Worm (Caenorhabditis elegans) whole organism, L4 larva: Measurements from ENCODE around the gene ndab-1.

Source experiments
- F49E8.2 ChIP-seq: sonication (generic microtip); optimal IDR thresholded peaks from 2 replicates; lab custom pipeline; 2016; ENCODE audit warnings: missing compliant biosample characterization, mild to moderate bottlenecking, missing genetic modification characterization, borderline replicate concordance
- T20F7.1 ChIP-seq: fragments of 200-800 bp; sonication (Bioruptor generic); optimal IDR thresholded peaks from 2 replicates; lab custom pipeline; 2018; ENCODE audit warnings: mild to moderate bottlenecking, missing genetic modification characterization, missing compliant biosample characterization
- aha-1 ChIP-seq: fragments of 150-350 bp; peaks from one replicate; lab custom pipeline; 2014; ENCODE audit warnings: missing biosample characterization, missing genetic modification characterization
- aly-2 ChIP-seq: sonication (generic microtip); optimal IDR thresholded peaks from 2 replicates; lab custom pipeline; 2018; ENCODE audit warnings: missing biosample characterization, missing genetic modification characterization
- ceh-20 ChIP-seq: fragments of 200-800 bp; sonication (Bioruptor generic); IDR thresholded peaks from 2 replicates; pipeline ENCODE4 v1.3.6; 2022; ENCODE audit warnings: missing genetic modification reagents, missing genetic modification characterization, missing compliant biosample characterization
- ceh-44 ChIP-seq: fragments of 200-800 bp; sonication (Bioruptor generic); IDR thresholded peaks from 2 replicates; pipeline ENCODE4 v1.3.6; 2022; ENCODE audit warnings: missing genetic modification reagents, missing genetic modification characterization, missing compliant biosample characterization
- daf-16 ChIP-seq, 3 experiments: sonication (generic microtip); optimal IDR thresholded peaks; 2 replicates each; lab custom pipeline; 2016 to 2017; ENCODE audit warnings: missing genetic modification characterization in 3 of 3, missing genetic modification reagents in 3 of 3, mild to moderate bottlenecking in 2 of 3, missing compliant biosample characterization in 2 of 3, missing biosample characterization in 1 of 3, moderate library complexity in 1 of 3
- dmd-6 ChIP-seq: fragments of 200-800 bp; sonication (Bioruptor generic); IDR thresholded peaks from 2 replicates; pipeline ENCODE4 v1.3.6; 2022; ENCODE audit warnings: missing genetic modification reagents, missing genetic modification characterization, missing compliant biosample characterization
- dmd-9 ChIP-seq: fragments of 200-800 bp; sonication (Bioruptor generic); IDR thresholded peaks from 2 replicates; pipeline ENCODE4 v1.3.6; 2022; ENCODE audit warnings: missing genetic modification reagents, missing genetic modification characterization, missing compliant biosample characterization
- dpl-1 ChIP-seq: fragments of 150-350 bp; optimal IDR thresholded peaks from 2 replicates; lab custom pipeline; 2014; ENCODE audit warnings: missing biosample characterization, missing genetic modification reagents, missing genetic modification characterization
- dve-1 ChIP-seq: sonication (generic microtip); optimal IDR thresholded peaks from 2 replicates; lab custom pipeline; 2017; ENCODE audit warnings: antibody characterized with exemption, mild to moderate bottlenecking, missing genetic modification characterization, missing compliant biosample characterization; ENCODE audit not compliant: insufficient read depth
- egl-43 ChIP-seq: fragments of 200-800 bp; sonication (Bioruptor generic); IDR thresholded peaks from 2 replicates; pipeline ENCODE4 v1.3.6; 2022; ENCODE audit warnings: missing genetic modification reagents, missing genetic modification characterization, missing compliant biosample characterization
- fos-1 ChIP-seq: fragments of 150-350 bp; optimal IDR thresholded peaks from 2 replicates; lab custom pipeline; 2014; ENCODE audit warnings: missing biosample characterization, missing genetic modification characterization
- hlh-11 ChIP-seq: fragments of 200-800 bp; sonication (Bioruptor generic); optimal IDR thresholded peaks from 2 replicates; lab custom pipeline; 2018; ENCODE audit warnings: mild to moderate bottlenecking, missing genetic modification characterization, missing compliant biosample characterization
- jun-1 ChIP-seq: fragments of 150-350 bp; optimal IDR thresholded peaks from 2 replicates; lab custom pipeline; 2014; ENCODE audit warnings: missing biosample characterization, missing genetic modification reagents, missing genetic modification characterization
- lin-13 ChIP-seq: fragments of 150-350 bp; optimal IDR thresholded peaks from 2 replicates; lab custom pipeline; 2014; ENCODE audit warnings: missing biosample characterization, missing genetic modification reagents, missing genetic modification characterization
- lin-29 ChIP-seq: fragments of 200-800 bp; sonication (Bioruptor generic); IDR thresholded peaks from 2 replicates; pipeline ENCODE4 v1.3.6; 2022; ENCODE audit warnings: missing genetic modification reagents, missing genetic modification characterization, missing compliant biosample characterization
- lsy-2 ChIP-seq, 2 experiments: fragments of 150-350 bp in 1 of 2; sonication (generic microtip) in 1 of 2; optimal IDR thresholded peaks; 2 replicates each; lab custom pipeline; 2014 to 2017; ENCODE audit warnings: missing biosample characterization in 2 of 2, missing genetic modification characterization in 2 of 2
- mep-1 ChIP-seq: fragments of 150-350 bp; sonication (generic microtip); optimal IDR thresholded peaks from 3 replicates; lab custom pipeline; 2014; ENCODE audit warnings: missing biosample characterization, missing genetic modification characterization
- mes-2 ChIP-seq: sonication (generic microtip); optimal IDR thresholded peaks from 2 replicates; lab custom pipeline; 2016; ENCODE audit warnings: missing genotype, mild to moderate bottlenecking, missing genetic modification characterization, missing compliant biosample characterization; ENCODE audit not compliant: poor library complexity, severe bottlenecking
- nhr-10 ChIP-seq: fragments of 150-350 bp; optimal IDR thresholded peaks from 2 replicates; lab custom pipeline; 2014; ENCODE audit warnings: missing biosample characterization, missing genetic modification characterization
- nhr-11 ChIP-seq: fragments of 150-350 bp; optimal IDR thresholded peaks from 2 replicates; lab custom pipeline; 2014; ENCODE audit warnings: missing biosample characterization, missing genetic modification characterization
- nhr-237 ChIP-seq: sonication (generic microtip); optimal IDR thresholded peaks from 2 replicates; lab custom pipeline; 2017; ENCODE audit warnings: missing biosample characterization, missing genetic modification characterization
- nhr-25 ChIP-seq: sonication (generic microtip); optimal IDR thresholded peaks from 2 replicates; lab custom pipeline; 2017; ENCODE audit warnings: missing genetic modification characterization, mild to moderate bottlenecking, missing compliant biosample characterization, antibody characterized with exemption, moderate library complexity, borderline replicate concordance; ENCODE audit not compliant: insufficient read depth
- nhr-28 ChIP-seq: fragments of 150-350 bp; optimal IDR thresholded peaks from 2 replicates; lab custom pipeline; 2014; ENCODE audit warnings: missing biosample characterization, missing genetic modification characterization
- nhr-48 ChIP-seq: sonication (generic microtip); optimal IDR thresholded peaks from 2 replicates; lab custom pipeline; 2016; ENCODE audit warnings: mild to moderate bottlenecking, missing genetic modification characterization, missing compliant biosample characterization
- nhr-6 ChIP-seq: fragments of 150-350 bp; optimal IDR thresholded peaks from 2 replicates; lab custom pipeline; 2014; ENCODE audit warnings: missing biosample characterization, missing genetic modification characterization
- pha-4 ChIP-seq, 2 experiments: fragments of 150-350 bp in 1 of 2; fragments of 200-800 bp in 1 of 2; sonication (Bioruptor generic) in 1 of 2; IDR thresholded peaks in 1 of 2; optimal IDR thresholded peaks in 1 of 2; 2 replicates each; pipeline versions ENCODE4 v1.3.6 to Lab custom; 2014 to 2022; ENCODE audit warnings: missing genetic modification characterization in 2 of 2, missing genetic modification reagents in 2 of 2, missing biosample characterization in 1 of 2, missing compliant biosample characterization in 1 of 2
- php-3 ChIP-seq: fragments of 200-800 bp; sonication (Bioruptor generic); IDR thresholded peaks from 2 replicates; pipeline ENCODE4 v1.3.6; 2022; ENCODE audit warnings: missing genetic modification reagents, missing genetic modification characterization, missing compliant biosample characterization
- pqm-1 ChIP-seq: sonication (generic microtip); optimal IDR thresholded peaks from 2 replicates; lab custom pipeline; 2017; ENCODE audit warnings: missing biosample characterization, missing genetic modification characterization
- sdz-12 ChIP-seq: fragments of 200-800 bp; sonication (Bioruptor generic); optimal IDR thresholded peaks from 2 replicates; lab custom pipeline; 2018; ENCODE audit warnings: mild to moderate bottlenecking, missing genetic modification characterization, missing compliant biosample characterization
- set-16 ChIP-seq: fragments of 200-800 bp; sonication (Bioruptor generic); IDR thresholded peaks from 2 replicates; pipeline ENCODE4 v1.3.6; 2022; ENCODE audit warnings: missing genetic modification reagents, missing genetic modification characterization, missing compliant biosample characterization
- tra-1 ChIP-seq: fragments of 200-800 bp; sonication (Bioruptor generic); IDR thresholded peaks from 2 replicates; pipeline ENCODE4 v1.3.6; 2022; ENCODE audit warnings: missing genetic modification reagents, missing genetic modification characterization, missing compliant biosample characterization
- unc-62 ChIP-seq, 3 experiments: fragments of 150-350 bp in 1 of 3; sonication (generic microtip); optimal IDR thresholded peaks in 2 of 3; peaks in 1 of 3; 1 replicate in 1 of 3; 2 replicates in 2 of 3; lab custom pipeline; 2014 to 2017; ENCODE audit warnings: missing biosample characterization in 3 of 3, missing genetic modification characterization in 3 of 3, missing genetic modification reagents in 3 of 3, missing genotype in 1 of 3

Gene ndab-1

DNA sequence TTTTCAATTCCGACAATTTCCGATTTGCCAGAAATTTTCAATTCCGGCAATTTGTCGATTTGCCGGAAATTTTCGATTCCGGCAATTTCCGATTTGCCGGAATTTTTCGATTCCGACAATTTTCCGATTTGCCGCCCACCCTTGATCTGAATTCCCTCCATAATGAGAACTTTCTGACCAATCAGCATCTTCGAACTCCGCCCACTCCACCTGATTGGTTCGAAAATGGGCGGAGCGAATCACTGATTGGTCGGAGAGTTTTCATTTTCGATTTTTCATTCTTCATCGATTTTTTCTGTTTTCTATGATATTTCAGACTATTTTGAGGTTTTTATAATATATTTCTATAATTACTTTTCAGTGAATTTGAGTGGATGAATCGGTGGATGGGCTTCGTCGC lies 38.6 kb upstream of the ndab-1 start:
- TF ChIP-seq unc-62 (GFP tag; optimal IDR thresholded peaks at IDR 0.05 in 1 of 2; lab: Kevin White, UChicago) (no peak), unc-62 (tag; optimal IDR thresholded peaks at IDR 0.05; lab: Kevin White, UChicago) (no peak), lsy-2 (tag; optimal IDR thresholded peaks at IDR 0.05; lab: Kevin White, UChicago) (no peak), nhr-11 (tag; lab: Kevin White, UChicago) (no peak), nhr-237 (tag; lab: Kevin White, UChicago) (no peak), fos-1 (no peak)

DNA sequence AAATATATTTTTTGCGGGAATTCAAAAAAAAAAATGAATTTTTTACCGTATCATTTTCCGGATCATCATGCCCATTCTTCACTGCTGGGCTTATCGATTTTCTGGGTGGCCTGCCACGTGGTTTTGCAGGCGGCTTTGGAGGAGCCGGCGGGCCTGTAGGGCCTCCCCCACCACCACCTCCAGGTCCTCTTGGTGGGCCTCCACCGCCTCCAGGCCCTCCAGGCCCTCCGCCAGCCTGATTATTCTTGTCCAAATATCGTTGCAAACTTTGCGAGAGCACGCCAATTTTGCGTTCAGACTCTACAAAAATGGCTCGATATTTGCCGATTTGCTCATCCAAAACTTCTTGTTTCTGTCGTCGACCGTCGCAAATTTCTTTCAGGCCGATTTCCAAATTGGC lies 35.6 kb upstream of the ndab-1 start:
- peak; percentile 92 for TF ChIP-seq set-16 (GFP tag; lab: Robert Waterston, UW)
- TF ChIP-seq nhr-6 (tag; lab: Kevin White, UChicago), result no peak

DNA sequence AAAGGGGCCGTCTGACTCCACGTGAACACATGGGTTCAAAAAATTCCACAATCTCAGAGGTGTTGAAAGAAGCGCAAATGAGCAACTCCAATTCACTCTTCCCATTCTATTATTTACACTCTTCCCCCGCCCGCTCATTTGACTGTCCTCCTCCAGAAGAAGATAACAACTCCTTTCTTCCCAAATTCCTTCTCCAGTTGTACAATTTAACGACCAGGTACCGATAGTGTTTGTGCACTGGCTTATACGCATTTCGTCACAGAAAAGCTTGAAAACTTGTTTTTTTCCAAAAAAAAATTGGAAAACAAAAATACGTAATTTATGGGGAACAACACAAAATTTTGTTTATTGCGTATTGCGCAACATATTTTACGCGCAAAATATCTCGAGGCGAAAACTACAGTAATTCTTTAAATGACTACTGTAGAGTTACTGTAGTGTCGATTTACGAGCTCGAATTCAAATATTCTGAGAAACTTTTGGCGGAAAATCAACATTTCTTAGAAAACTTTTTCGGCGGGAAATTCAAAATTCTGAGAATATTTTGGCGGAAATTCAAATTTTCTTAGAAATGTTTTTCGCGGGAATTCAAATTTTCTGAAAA lies 33.9 kb upstream of the ndab-1 start:
- TF ChIP-seq T20F7.1 (no peak), nhr-28 (tag; lab: Kevin White, UChicago) (peak; percentile 57), lsy-2 (tag; optimal IDR thresholded peaks at IDR 0.05; lab: Kevin White, UChicago) (no peak), dmd-9 (no peak), pqm-1 (peak; percentile 61), unc-62 (GFP tag; optimal IDR thresholded peaks at IDR 0.05 in 1 of 2; lab: Kevin White, UChicago) (peak in 1 of 2 experiments; percentile 62), unc-62 (tag; optimal IDR thresholded peaks at IDR 0.05; lab: Kevin White, UChicago) (no peak), nhr-10 (tag; lab: Kevin White, UChicago) (no peak), egl-43 (no peak), daf-16 (GFP tag; optimal IDR thresholded peaks at IDR 0.05; lab: Kevin White, UChicago) (no peak), daf-16 (tag; optimal IDR thresholded peaks at IDR 0.05; lab: Kevin White, UChicago) (peak; percentile 79), hlh-11 (peak; percentile 1)

DNA sequence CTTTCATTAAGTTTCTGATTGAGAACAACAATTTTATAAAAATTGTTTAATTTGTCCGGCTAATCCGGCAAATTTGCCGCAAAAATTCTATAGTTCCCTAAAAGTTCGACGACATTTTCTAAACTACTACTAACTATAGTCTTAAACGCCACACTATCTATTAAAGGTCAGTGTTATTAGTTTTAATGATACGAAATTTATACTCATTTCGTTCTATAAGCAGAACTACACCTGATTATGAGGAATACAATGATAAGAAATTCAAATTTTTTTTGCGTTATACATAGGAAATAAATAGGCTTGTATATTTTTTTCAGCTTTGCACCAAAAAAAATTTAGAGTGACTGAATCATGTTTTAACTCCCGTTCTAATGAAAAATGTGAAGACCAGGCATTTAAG lies 32.9 kb upstream of the ndab-1 start:
- TF ChIP-seq ceh-44 (no peak), nhr-28 (tag; lab: Kevin White, UChicago) (peak; percentile 61), F49E8.2 (no peak), dpl-1 (no peak), nhr-25 (tag; lab: Kevin White, UChicago) (no peak), nhr-48 (tag; lab: Kevin White, UChicago) (no peak), sdz-12 (GFP tag; lab: Kevin White, UChicago) (no peak), daf-16 (GFP tag; optimal IDR thresholded peaks at IDR 0.05; lab: Kevin White, UChicago) (no peak), daf-16 (tag; optimal IDR thresholded peaks at IDR 0.05; lab: Kevin White, UChicago) (peak; percentile 26)

DNA sequence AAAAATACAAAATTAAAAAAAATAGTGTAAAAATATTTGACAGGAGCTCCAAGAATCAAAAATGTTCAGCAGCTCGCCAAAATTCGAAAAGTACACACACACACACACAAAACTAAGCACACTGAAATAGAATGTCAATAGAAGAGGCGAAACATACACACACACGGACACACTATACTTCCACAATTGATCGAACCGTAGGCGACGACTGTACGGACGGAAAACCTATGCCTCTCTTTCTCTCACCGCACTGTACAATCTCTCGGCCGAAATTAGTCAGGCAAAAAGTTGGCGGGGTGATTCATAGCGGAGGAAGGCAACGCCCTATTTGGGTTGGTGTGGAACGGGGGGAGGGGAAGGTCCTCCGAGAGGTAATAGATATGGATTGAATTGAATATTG lies 32.0 kb upstream of the ndab-1 start:
- TF ChIP-seq tra-1 (GFP tag; lab: Robert Waterston, UW), result no peak
- TF ChIP-seq nhr-237 (tag; lab: Kevin White, UChicago), result no peak
- TF ChIP-seq nhr-6 (tag; lab: Kevin White, UChicago), result peak; percentile 69
- TF ChIP-seq jun-1 (tag; lab: Kevin White, UChicago), result no peak
- TF ChIP-seq php-3 (GFP tag; lab: Robert Waterston, UW), result 0 out of 2 replicates have a peak, but pooled peaks have one; percentile 33
- TF ChIP-seq aly-2 (tag; lab: Kevin White, UChicago), result no peak
- TF ChIP-seq lin-29 (GFP tag; lab: Robert Waterston, UW), result no peak
- peak in 1 of 2 experiments; percentile 22 for TF ChIP-seq lsy-2 (tag; optimal IDR thresholded peaks at IDR 0.05; lab: Kevin White, UChicago)
- peak; percentile 62 for TF ChIP-seq hlh-11
- TF ChIP-seq fos-1, result no peak
- peak; percentile 39; the same call in 1 of the 2 replicates for TF ChIP-seq dmd-6 (GFP tag; lab: Robert Waterston, UW)
- TF ChIP-seq daf-16 (GFP tag; optimal IDR thresholded peaks at IDR 0.05; lab: Kevin White, UChicago), result no peak
- TF ChIP-seq daf-16 (tag; optimal IDR thresholded peaks at IDR 0.05; lab: Kevin White, UChicago), result peak; percentile 64
- TF ChIP-seq lin-13 (GFP tag; lab: Kevin White, UChicago), result peak; percentile 5
- peak; percentile 87 for TF ChIP-seq nhr-28 (tag; lab: Kevin White, UChicago)
- TF ChIP-seq dve-1 (tag; lab: Kevin White, UChicago), result peak; percentile 61
- TF ChIP-seq mes-2 (tag; lab: Kevin White, UChicago), result peak; percentile 61
- no peak for TF ChIP-seq egl-43
- peak; percentile 58 for TF ChIP-seq pqm-1
- TF ChIP-seq nhr-10 (tag; lab: Kevin White, UChicago), result no peak
- TF ChIP-seq ceh-20 (GFP tag; lab: Robert Waterston, UW), result no peak
- TF ChIP-seq aha-1, result no peak
- peak; percentile 54 for TF ChIP-seq mep-1 (tag; lab: Kevin White, UChicago)
- TF ChIP-seq pha-4 (GFP tag; IDR thresholded peaks at IDR 0.05; lab: Robert Waterston, UW), result no peak
- TF ChIP-seq pha-4 (tag; optimal IDR thresholded peaks at IDR 0.05; lab: Kevin White, UChicago), result peak; percentile 60
